Worm (Caenorhabditis elegans): ENCODE data around the gene nspc-17.
"Not testable (repeated sequence)": the region's sequence is repeated elsewhere in the genome, so short reads cannot be mapped to it uniquely, and the experiment has no call there.

DNA sequence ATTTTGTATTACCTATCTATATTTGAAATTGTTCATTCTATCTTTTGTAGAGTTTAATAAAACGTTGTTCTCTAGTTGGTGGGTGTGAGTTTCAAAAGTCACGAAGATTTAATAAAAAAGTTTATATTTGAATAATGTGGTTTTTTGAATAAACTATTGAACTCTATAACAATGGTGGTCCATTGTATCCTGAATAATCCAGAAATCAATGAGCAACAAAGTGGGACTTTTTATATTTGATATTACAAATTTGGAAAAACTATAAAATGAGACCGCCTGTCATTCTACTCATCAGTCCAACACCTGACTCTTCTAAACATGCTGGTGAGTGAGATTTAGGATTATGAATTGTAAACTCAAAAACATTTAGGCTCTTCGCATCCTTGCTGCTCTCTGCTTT lies 3.4 kb upstream of the nspc-17 start, which contains the start of gene nspc-19:
- TF ChIP-seq nhr-20, mdl-1, skn-1, snpc-4, irx-1 (tag; optimal IDR thresholded peaks at IDR 0.05): not testable (repeated sequence)

Data from whole organism, L1 larva.